Worm (Caenorhabditis elegans): ENCODE measurements around the gene F07H5.10.

DNA sequence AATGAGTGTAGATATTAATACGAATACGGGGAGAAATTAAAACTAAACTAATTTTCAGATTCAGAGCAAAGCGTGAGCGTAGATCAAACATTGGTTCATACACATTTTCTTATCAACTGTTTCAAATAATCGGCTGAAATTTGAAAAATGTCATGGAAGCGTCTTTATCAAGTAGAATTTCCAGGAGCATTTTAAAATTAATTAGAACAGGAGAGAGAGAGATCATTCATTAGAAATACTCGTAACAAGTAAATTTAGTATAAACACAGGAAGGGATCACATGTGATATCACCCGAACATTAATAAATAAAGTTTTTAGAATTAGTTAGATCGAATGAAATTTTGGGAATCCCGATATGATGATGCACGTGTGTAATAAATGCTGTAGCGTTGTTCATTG is 1.5 kb downstream of the F07H5.10 start, which contains the start of gene pho-13:
- TF ChIP-seq nhr-28 (tag; optimal IDR thresholded peaks at IDR 0.05) (no peak), elt-3 (tag; optimal IDR thresholded peaks at IDR 0.05) (no peak), elt-1 (tag; optimal IDR thresholded peaks at IDR 0.05; ENCODE audit: borderline replicate concordance, insufficient read depth) (no peak)
